Worm (Caenorhabditis elegans): ENCODE data around the gene ugt-24.

ugt-24 gene

ce11 chrIV:6210574-6210973, at the start of gene ugt-24, which contains the start of gene C49A9.6:
Gene ugt-24 (minus strand): TSS chrIV:6210720.
Gene C49A9.6 (plus strand): TSS chrIV:6210936.
- no peak for TF ChIP-seq ztf-22 (GFP tag; optimal IDR thresholded peaks at IDR 0.05)
- TF ChIP-seq nhr-80 (tag; optimal IDR thresholded peaks at IDR 0.05) = peak; percentile 69
- no peak for TF ChIP-seq cebp-1 (GFP tag; IDR thresholded peaks at IDR 0.05)
- TF ChIP-seq cebp-1 (tag; optimal IDR thresholded peaks at IDR 0.05) = peak; percentile 6

- TF ChIP-seq hlh-12 (tag; optimal IDR thresholded peaks at IDR 0.05) = no peak
- no peak for TF ChIP-seq C06A6.2 (GFP tag; conservative IDR thresholded peaks at IDR 0.05)
- TF ChIP-seq B0261.1 (tag; optimal IDR thresholded peaks at IDR 0.05) = no peak
- no peak for TF ChIP-seq B0336.3 (GFP tag; IDR thresholded peaks at IDR 0.05)
- no peak for TF ChIP-seq ceh-58 (GFP tag; IDR thresholded peaks at IDR 0.05)
- no peak for TF ChIP-seq fkh-3 (tag; optimal IDR thresholded peaks at IDR 0.05)
- TF ChIP-seq F33H1.4 (GFP tag; IDR thresholded peaks at IDR 0.05) = no peak
- TF ChIP-seq snpc-4 (GFP tag; optimal IDR thresholded peaks at IDR 0.05) = no peak
- TF ChIP-seq snpc-4 (tag; optimal IDR thresholded peaks at IDR 0.05) = no peak
- TF ChIP-seq K12H6.12 (tag; optimal IDR thresholded peaks at IDR 0.05) = no peak
- no peak for TF ChIP-seq tbx-9 (tag; optimal IDR thresholded peaks at IDR 0.05; ENCODE audit: borderline replicate concordance)
- no peak for TF ChIP-seq F57C9.4 (tag; optimal IDR thresholded peaks at IDR 0.05)
- TF ChIP-seq aptf-3 (GFP tag; IDR thresholded peaks at IDR 0.05) = no peak
- TF ChIP-seq dpl-1 (GFP tag; optimal IDR thresholded peaks at IDR 0.05) = no peak
- TF ChIP-seq F52B5.7 (tag; optimal IDR thresholded peaks at IDR 0.05) = no peak
- TF ChIP-seq F37B4.10 (GFP tag; IDR thresholded peaks at IDR 0.05) = no peak
- TF ChIP-seq cebp-1 (GFP tag; IDR thresholded peaks at IDR 0.05) = no peak
- no peak for TF ChIP-seq cebp-1 (tag; optimal IDR thresholded peaks at IDR 0.05)
- no peak for TF ChIP-seq F22D6.2 (tag; optimal IDR thresholded peaks at IDR 0.05)
- no peak for TF ChIP-seq Y56A3A.18 (GFP tag; IDR thresholded peaks at IDR 0.05)
- no peak for TF ChIP-seq ztf-28 (GFP tag; IDR thresholded peaks at IDR 0.05)
- no peak for TF ChIP-seq let-607 (tag; optimal IDR thresholded peaks at IDR 0.05)
Observed at ce11 chrIV:6259732-6260131, 49.2 kb upstream of the ugt-24 start, which contains the start of gene nlp-16. Gene nlp-16 (minus strand): TSS chrIV:6259832.

ce11 chrIV:6258967-6259366, 48.4 kb upstream of the ugt-24 start:
- TF ChIP-seq attf-6 (GFP tag; IDR thresholded peaks at IDR 0.05) (no peak), madf-3 (GFP tag; IDR thresholded peaks at IDR 0.05) (0 out of 2 replicates have a peak, but pooled peaks have one; percentile 52), tlf-1 (GFP tag; optimal IDR thresholded peaks at IDR 0.05) (no peak), tbx-9 (tag; optimal IDR thresholded peaks at IDR 0.05; ENCODE audit: borderline replicate concordance) (no peak), Y53G8AR.9 (GFP tag; conservative IDR thresholded peaks at IDR 0.05) (no peak), tbp1 (GFP tag; optimal IDR thresholded peaks at IDR 0.05) (no peak)

- no peak for TF ChIP-seq aptf-2 (GFP tag; conservative IDR thresholded peaks at IDR 0.05)
- TF ChIP-seq lsy-27 (tag; optimal IDR thresholded peaks at IDR 0.05; ENCODE audit: borderline replicate concordance, insufficient read depth) = no peak
- TF ChIP-seq nhr-179 (tag; optimal IDR thresholded peaks at IDR 0.05) = no peak
- TF ChIP-seq hsf-1 (GFP tag; IDR thresholded peaks at IDR 0.05) = no peak
- TF ChIP-seq lin-35 (GFP tag; optimal IDR thresholded peaks at IDR 0.05) = no peak
- TF ChIP-seq nfyb-1 (GFP tag; IDR thresholded peaks at IDR 0.05) = no peak
- TF ChIP-seq mxl-1 (tag; optimal IDR thresholded peaks at IDR 0.05) = no peak
- no peak for TF ChIP-seq egrh-3 (GFP tag; IDR thresholded peaks at IDR 0.05)
- TF ChIP-seq lsl-1 (GFP tag; optimal IDR thresholded peaks at IDR 0.05) = no peak
- no peak for TF ChIP-seq snpc-4 (GFP tag; optimal IDR thresholded peaks at IDR 0.05)
- no peak for TF ChIP-seq snpc-4 (tag; optimal IDR thresholded peaks at IDR 0.05)
- no peak for TF ChIP-seq ets-4 (GFP tag; optimal IDR thresholded peaks at IDR 0.05)
- no peak for TF ChIP-seq hmg-1.2 (GFP tag; IDR thresholded peaks at IDR 0.05)
- TF ChIP-seq nhr-27 (tag; optimal IDR thresholded peaks at IDR 0.05) = no peak
- TF ChIP-seq ztf-3 (GFP tag; optimal IDR thresholded peaks at IDR 0.05) = no peak
- TF ChIP-seq snpc-3.4 (tag; optimal IDR thresholded peaks at IDR 0.05) = no peak
- no peak for TF ChIP-seq ceh-27 (GFP tag; optimal IDR thresholded peaks at IDR 0.05)
- no peak for TF ChIP-seq dox-1 (GFP tag; IDR thresholded peaks at IDR 0.05)
- TF ChIP-seq die-1 (tag; optimal IDR thresholded peaks at IDR 0.05) = no peak
Observed at ce11 chrIV:6254635-6255034, 44.1 kb upstream of the ugt-24 start, which contains the start of gene T13A10.64. Gene T13A10.64 (plus strand): TSS chrIV:6254935.
